Fruit fly (Drosophila melanogaster) whole organism, larva: ENCODE data around the gene ab.

ENCODE experiments used
- noc ChIP-seq: fragments of 200-800 bp; sonication (Bioruptor generic); optimal IDR thresholded peaks from 3 replicates; lab custom pipeline; 2019; ENCODE audit warnings: missing biosample characterization, mild to moderate bottlenecking, missing genetic modification characterization, moderate library complexity

Gene ab

dm6 chr2L:11280090-11280489 lies 69.6 kb downstream of the ab start, which contains the start of gene Ppt2:
Ppt2 (plus strand) TSS chr2L:11280298.
- no peak for TF ChIP-seq noc

- TF ChIP-seq noc, result no peak
These were observed 71.5 kb downstream of the ab start, which contains the start of gene mre11 for dm6 chr2L:11281930-11282329. mre11 (plus strand) TSS chr2L:11282090.

dm6 chr2L:11285606-11286005 lies 75.1 kb downstream of the ab start, which contains the start of gene Osi21:
Osi21 (minus strand) TSS chr2L:11285706.
- TF ChIP-seq noc, result no peak

dm6 chr2L:11295762-11296161 lies 85.3 kb downstream of the ab start:
- no peak for TF ChIP-seq noc

dm6 chr2L:11296483-11296882 lies 86.0 kb downstream of the ab start:
- no peak for TF ChIP-seq noc

dm6 chr2L:11302507-11302906 lies 92.0 kb downstream of the ab start:
- TF ChIP-seq noc, result no peak

dm6 chr2L:11306091-11306490 lies 95.6 kb downstream of the ab start:
- TF ChIP-seq noc, result no peak

- no peak for TF ChIP-seq noc
These were observed 96.6 kb downstream of the ab start for dm6 chr2L:11307072-11307471.

dm6 chr2L:11309806-11310205 lies 99.3 kb downstream of the ab start:
- TF ChIP-seq noc, result no peak
